Fruit fly (Drosophila melanogaster) whole organism, pupa: ENCODE data around the gene Mhc.

Experiments
- CG8159 ChIP-seq: fragments of 200-800 bp; sonication (Bioruptor generic); optimal IDR thresholded peaks from 3 replicates; lab custom pipeline; 2018; ENCODE audit warnings: missing biosample characterization, mild to moderate bottlenecking, missing genetic modification characterization, moderate library complexity
- CG8301 ChIP-seq: fragments of 200-800 bp; sonication (Bioruptor generic); optimal IDR thresholded peaks from 2 replicates; lab custom pipeline; 2018; ENCODE audit warnings: missing biosample characterization, mild to moderate bottlenecking, missing genetic modification characterization

DNA sequence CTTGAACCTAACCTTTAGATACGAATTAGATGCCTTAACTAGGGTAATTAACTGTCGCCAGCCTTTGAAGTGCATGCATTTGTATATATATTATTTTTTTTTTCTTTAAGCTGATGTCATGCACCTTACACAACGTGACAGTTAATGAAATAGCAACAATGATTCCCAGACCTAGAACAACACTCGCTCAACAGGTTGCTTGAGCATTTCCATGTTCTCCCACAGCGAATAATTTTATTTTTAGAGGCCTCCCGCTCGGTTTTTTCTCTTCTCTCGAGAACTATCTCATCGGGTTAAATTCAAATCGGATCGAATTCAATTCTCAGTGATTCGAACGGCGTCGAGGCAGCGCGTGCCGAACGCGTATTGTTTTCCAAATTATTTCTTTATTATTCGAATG is 32.3 kb downstream of the Mhc start, which contains the start of gene Ugt37D1:
- no peak for TF ChIP-seq CG8159 (tag; lab: Kevin White, UChicago)
- TF ChIP-seq CG8301 = no peak
